Worm (Caenorhabditis elegans) whole organism, L2 larva: Measurements from ENCODE around the gene tmem-184.

Experiments used
- C34F6.9 ChIP-seq: fragments of 150-350 bp; optimal IDR thresholded peaks from 2 replicates; lab custom pipeline; 2014; ENCODE audit warnings: missing biosample characterization, missing genetic modification characterization
- F13H6.1 ChIP-seq: sonication (generic microtip); optimal IDR thresholded peaks from 2 replicates; lab custom pipeline; 2016; ENCODE audit warnings: missing genetic modification characterization, missing compliant biosample characterization
- R02D3.7 ChIP-seq: fragments of 150-350 bp; optimal IDR thresholded peaks from 2 replicates; lab custom pipeline; 2014; ENCODE audit warnings: missing biosample characterization, missing genetic modification characterization
- Y55F3AM.14 ChIP-seq: fragments of 200-800 bp; sonication (Bioruptor generic); optimal IDR thresholded peaks from 2 replicates; lab custom pipeline; 2018; ENCODE audit warnings: mild to moderate bottlenecking, missing genetic modification characterization, missing compliant biosample characterization
- aly-2 ChIP-seq: fragments of 150-350 bp; optimal IDR thresholded peaks from 2 replicates; lab custom pipeline; 2014; ENCODE audit warnings: missing biosample characterization, missing genetic modification characterization
- blmp-1 ChIP-seq: sonication (generic microtip); optimal IDR thresholded peaks from 2 replicates; lab custom pipeline; 2017; ENCODE audit warnings: missing genetic modification characterization, mild to moderate bottlenecking, missing compliant biosample characterization, antibody characterized with exemption, moderate library complexity; ENCODE audit not compliant: insufficient read depth
- ceh-82 ChIP-seq: fragments of 150-350 bp; optimal IDR thresholded peaks from 2 replicates; lab custom pipeline; 2014; ENCODE audit warnings: missing biosample characterization, missing genetic modification characterization
- crh-2 ChIP-seq: sonication (generic microtip); optimal IDR thresholded peaks from 2 replicates; lab custom pipeline; 2017; ENCODE audit warnings: missing biosample characterization, missing genetic modification characterization
- dmd-4 ChIP-seq: sonication (generic microtip); optimal IDR thresholded peaks from 2 replicates; lab custom pipeline; 2017; ENCODE audit warnings: missing biosample characterization, missing genetic modification characterization
- egl-27 ChIP-seq: sonication (generic microtip); optimal IDR thresholded peaks from 3 replicates; lab custom pipeline; 2017; ENCODE audit warnings: missing biosample characterization, missing genetic modification reagents, missing genetic modification characterization
- elt-3 ChIP-seq: sonication (generic microtip); optimal IDR thresholded peaks from 2 replicates; lab custom pipeline; 2017; ENCODE audit warnings: missing biosample characterization, missing genetic modification characterization
- fos-1 ChIP-seq: fragments of 150-350 bp; optimal IDR thresholded peaks from 2 replicates; lab custom pipeline; 2014; ENCODE audit warnings: missing biosample characterization, missing genetic modification characterization
- gmeb-1 ChIP-seq: fragments of 150-350 bp; optimal IDR thresholded peaks from 2 replicates; lab custom pipeline; 2014; ENCODE audit warnings: missing biosample characterization, missing genetic modification characterization
- lin-11 ChIP-seq: fragments of 150-350 bp; sonication (generic microtip); optimal IDR thresholded peaks from 2 replicates; lab custom pipeline; 2014; ENCODE audit warnings: missing biosample characterization, missing genetic modification characterization, inconsistent platforms, mixed read lengths
- lin-13 ChIP-seq: fragments of 150-350 bp; optimal IDR thresholded peaks from 2 replicates; lab custom pipeline; 2014; ENCODE audit warnings: missing biosample characterization, missing genetic modification reagents, missing genetic modification characterization
- lsy-2 ChIP-seq, 2 experiments: fragments of 150-350 bp in 1 of 2; sonication (generic microtip) in 1 of 2; optimal IDR thresholded peaks; 2 replicates each; lab custom pipeline; 2014 to 2017; ENCODE audit warnings: missing biosample characterization in 2 of 2, missing genetic modification characterization in 2 of 2
- mab-5 ChIP-seq: fragments of 150-350 bp; optimal IDR thresholded peaks from 2 replicates; lab custom pipeline; 2014; ENCODE audit warnings: missing biosample characterization, missing genetic modification characterization
- mdl-1 ChIP-seq, 2 experiments: fragments of 150-350 bp in 1 of 2; sonication (generic microtip) in 1 of 2; optimal IDR thresholded peaks; 2 replicates each; lab custom pipeline; 2017; ENCODE audit warnings: missing biosample characterization in 2 of 2, missing genetic modification characterization in 2 of 2
- nhr-11 ChIP-seq: fragments of 150-350 bp; optimal IDR thresholded peaks from 2 replicates; lab custom pipeline; 2014; ENCODE audit warnings: missing biosample characterization, missing genetic modification characterization
- nhr-12 ChIP-seq: fragments of 150-350 bp; optimal IDR thresholded peaks from 2 replicates; lab custom pipeline; 2014; ENCODE audit warnings: missing biosample characterization, missing genetic modification characterization
- nhr-129 ChIP-seq: fragments of 150-350 bp; optimal IDR thresholded peaks from 2 replicates; lab custom pipeline; 2014; ENCODE audit warnings: missing biosample characterization, missing genetic modification characterization
- nhr-21 ChIP-seq: fragments of 150-350 bp; optimal IDR thresholded peaks from 2 replicates; lab custom pipeline; 2014; ENCODE audit warnings: missing biosample characterization, missing genetic modification characterization
- nhr-25 ChIP-seq: fragments of 150-350 bp; sonication (generic microtip); optimal IDR thresholded peaks from 3 replicates; lab custom pipeline; 2014; ENCODE audit warnings: missing biosample characterization, missing genetic modification characterization
- nhr-6 ChIP-seq: fragments of 150-350 bp; optimal IDR thresholded peaks from 2 replicates; lab custom pipeline; 2014; ENCODE audit warnings: missing biosample characterization, missing genetic modification characterization
- sem-4 ChIP-seq: fragments of 150-350 bp; optimal IDR thresholded peaks from 2 replicates; lab custom pipeline; 2014; ENCODE audit warnings: missing biosample characterization, missing genetic modification reagents, missing genetic modification characterization
- sma-3 ChIP-seq: sonication (generic microtip); optimal IDR thresholded peaks from 2 replicates; lab custom pipeline; 2016; ENCODE audit warnings: missing genetic modification reagents, missing genetic modification characterization, missing compliant biosample characterization
- sma-9 ChIP-seq, 2 experiments: fragments of 150-350 bp in 1 of 2; sonication (generic microtip) in 1 of 2; optimal IDR thresholded peaks; 2 replicates each; lab custom pipeline; 2014 to 2016; ENCODE audit warnings: missing genetic modification characterization in 2 of 2, mild to moderate bottlenecking in 1 of 2, missing biosample characterization in 1 of 2, missing compliant biosample characterization in 1 of 2, missing genetic modification reagents in 1 of 2, moderate library complexity in 1 of 2
- snpc-4 ChIP-seq: fragments of 150-350 bp; optimal IDR thresholded peaks from 2 replicates; lab custom pipeline; 2014; ENCODE audit warnings: missing biosample characterization, missing genetic modification characterization
- unc-55 ChIP-seq: fragments of 150-350 bp; sonication (generic microtip); optimal IDR thresholded peaks from 3 replicates; lab custom pipeline; 2014; ENCODE audit warnings: missing biosample characterization, missing genetic modification reagents, missing genetic modification characterization
- unc-62 ChIP-seq: fragments of 150-350 bp; optimal IDR thresholded peaks from 2 replicates; lab custom pipeline; 2014; ENCODE audit warnings: missing biosample characterization, missing genetic modification reagents, missing genetic modification characterization
- zag-1 ChIP-seq: fragments of 150-350 bp; optimal IDR thresholded peaks from 2 replicates; lab custom pipeline; 2014; ENCODE audit warnings: missing biosample characterization, missing genetic modification characterization
- ztf-1 ChIP-seq: fragments of 200-800 bp; sonication (Bioruptor generic); conservative IDR thresholded peaks from 2 replicates; pipeline ENCODE4 v1.3.6; 2022; ENCODE audit warnings: missing genetic modification characterization, missing compliant biosample characterization
- ztf-11 ChIP-seq: sonication (generic microtip); optimal IDR thresholded peaks from 2 replicates; lab custom pipeline; 2017; ENCODE audit warnings: missing biosample characterization, missing genetic modification characterization
- ztf-4 ChIP-seq: fragments of 150-350 bp; optimal IDR thresholded peaks from 2 replicates; lab custom pipeline; 2014; ENCODE audit warnings: missing biosample characterization, missing genetic modification characterization

Gene tmem-184

DNA sequence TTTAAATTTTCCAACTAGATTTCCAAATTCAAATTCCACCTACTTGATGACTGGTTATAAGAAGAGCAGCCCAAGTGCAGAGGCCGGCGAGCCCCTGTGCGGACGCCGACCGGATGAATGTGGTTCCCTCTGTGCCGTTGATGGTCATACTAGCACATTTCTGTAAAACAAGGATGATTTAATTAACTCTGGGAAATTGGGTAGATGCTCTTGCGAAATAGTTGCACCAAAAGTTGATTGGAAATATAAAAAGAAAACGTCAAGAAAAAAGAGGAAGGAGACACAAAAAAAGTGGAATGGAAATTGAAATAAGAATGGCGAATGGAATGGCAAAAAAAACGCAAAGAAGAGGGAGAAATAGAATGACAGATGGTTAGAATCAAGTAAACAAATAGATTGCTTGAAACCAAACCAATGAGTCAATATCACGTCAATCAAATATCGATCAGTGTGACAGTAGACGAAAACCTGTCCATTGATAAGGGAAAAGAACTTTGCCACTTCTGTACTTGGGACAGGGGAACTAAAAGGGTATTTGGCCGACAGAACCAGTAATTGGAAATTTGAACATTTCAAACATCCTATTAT, at the start of gene tmem-184:
TSS of gene tmem-184 (minus strand) at position 164 of the 588 bp plus-strand sequence.
- peak; percentile 22 for TF ChIP-seq C34F6.9
- peak; percentile 0 for TF ChIP-seq nhr-21 (tag; lab: Kevin White, UChicago)
- peak; percentile 29 for TF ChIP-seq nhr-129 (tag; lab: Kevin White, UChicago)
- no peak for TF ChIP-seq unc-55 (GFP tag; lab: Kevin White, UChicago)
- TF ChIP-seq egl-27 (tag; lab: Kevin White, UChicago) = no peak
- TF ChIP-seq sem-4 = no peak
- peak; percentile 89 for TF ChIP-seq fos-1 (tag; lab: Kevin White, UChicago)
- TF ChIP-seq sma-3 (GFP tag; lab: Kevin White, UChicago) = peak; percentile 1
- peak in 1 of 2 experiments; percentile 4 for TF ChIP-seq lsy-2 (tag; optimal IDR thresholded peaks at IDR 0.05; lab: Kevin White, UChicago)
- no peak for TF ChIP-seq R02D3.7 (tag; lab: Kevin White, UChicago)
- TF ChIP-seq F13H6.1 (tag; lab: Kevin White, UChicago) = peak; percentile 7
- TF ChIP-seq crh-2 (tag; lab: Kevin White, UChicago) = peak; percentile 66
- peak; percentile 70 for TF ChIP-seq sma-9 (GFP tag; optimal IDR thresholded peaks at IDR 0.05; lab: Kevin White, UChicago)
- no peak for TF ChIP-seq sma-9 (tag; optimal IDR thresholded peaks at IDR 0.05; lab: Kevin White, UChicago)

DNA sequence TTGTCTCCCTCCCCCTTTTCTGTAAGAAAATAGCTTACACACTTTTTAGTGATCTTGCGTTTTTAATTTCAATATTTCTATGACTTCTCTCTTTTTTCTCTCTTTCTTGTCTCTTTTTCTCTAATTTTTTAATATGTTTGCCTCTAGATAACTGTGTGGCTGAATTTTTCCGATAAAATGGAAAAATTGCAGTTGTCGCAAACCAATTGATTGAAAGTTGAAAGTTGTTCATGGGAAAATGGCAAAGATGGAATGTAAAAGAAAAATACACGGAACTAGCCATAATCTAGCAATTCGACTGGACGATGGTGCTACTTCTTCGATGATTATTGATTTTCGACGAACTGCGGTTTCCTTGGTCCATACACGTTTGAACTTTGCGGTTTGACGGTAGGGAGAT, 49.2 kb upstream of the tmem-184 start:
- no peak for TF ChIP-seq ztf-1
- TF ChIP-seq fos-1 (tag; lab: Kevin White, UChicago) = peak; percentile 21
- TF ChIP-seq gmeb-1 (tag; lab: Kevin White, UChicago) = no peak
- no peak for TF ChIP-seq nhr-25 (tag; lab: Kevin White, UChicago)
- no peak for TF ChIP-seq nhr-21 (tag; lab: Kevin White, UChicago)

DNA sequence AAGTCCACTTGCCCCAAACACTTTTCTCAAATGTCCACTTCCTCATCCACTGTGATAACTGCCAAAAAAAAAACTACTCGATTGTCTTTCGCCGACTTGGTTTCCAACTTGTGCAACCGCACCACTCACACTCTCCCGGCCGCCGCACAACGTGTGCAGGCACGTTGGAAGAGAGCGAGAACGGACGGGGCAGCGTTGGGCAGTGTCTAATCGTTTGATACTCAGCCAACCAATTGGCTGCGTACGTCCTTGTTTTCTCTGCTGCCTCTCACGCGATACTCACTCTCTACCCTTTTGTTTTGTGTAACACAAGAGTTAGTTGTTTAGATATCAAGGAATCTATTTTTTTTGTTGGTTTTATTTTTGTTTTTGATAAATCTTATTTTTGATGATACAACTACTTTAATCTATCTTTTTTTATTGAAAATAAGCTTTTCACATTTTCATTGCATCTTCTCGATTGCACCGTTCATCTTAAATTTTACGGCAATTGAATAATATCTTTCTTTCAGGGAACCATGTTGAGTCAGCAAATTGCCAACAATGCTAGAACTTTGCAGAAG, 46.9 kb upstream of the tmem-184 start, which contains the start of gene sucl-1:
TSS of gene sucl-1 (plus strand) at position 513 of the 563 bp plus-strand sequence.
- TF ChIP-seq gmeb-1 (tag; lab: Kevin White, UChicago) (peak; percentile 43), lin-11 (tag; lab: Kevin White, UChicago) (peak; percentile 64), blmp-1 (tag; lab: Kevin White, UChicago) (no peak), snpc-4 (tag; lab: Kevin White, UChicago) (peak; percentile 75), mab-5 (tag; lab: Kevin White, UChicago) (peak; percentile 76), lsy-2 (tag; optimal IDR thresholded peaks at IDR 0.05; lab: Kevin White, UChicago) (peak; percentile 45 to 82), zag-1 (tag; lab: Kevin White, UChicago) (peak; percentile 82), ceh-82 (peak; percentile 7), aly-2 (tag; lab: Kevin White, UChicago) (no peak), crh-2 (tag; lab: Kevin White, UChicago) (peak; percentile 92), C34F6.9 (peak; percentile 89), elt-3 (tag; lab: Kevin White, UChicago) (no peak), nhr-129 (tag; lab: Kevin White, UChicago) (peak; percentile 94), unc-62 (GFP tag; lab: Kevin White, UChicago) (no peak), nhr-25 (tag; lab: Kevin White, UChicago) (peak; percentile 86), unc-55 (GFP tag; lab: Kevin White, UChicago) (peak; percentile 87), lin-13 (GFP tag; lab: Kevin White, UChicago) (peak; percentile 71), nhr-11 (tag; lab: Kevin White, UChicago) (no peak), nhr-12 (no peak), ztf-11 (tag; lab: Kevin White, UChicago) (no peak), nhr-21 (tag; lab: Kevin White, UChicago) (peak; percentile 72), sem-4 (peak; percentile 78), egl-27 (tag; lab: Kevin White, UChicago) (peak; percentile 27), dmd-4 (tag; lab: Kevin White, UChicago) (no peak), mdl-1 (tag; optimal IDR thresholded peaks at IDR 0.05; lab: Kevin White, UChicago) (peak; percentile 54 to 82), ztf-4 (tag; lab: Kevin White, UChicago) (peak; percentile 48), sma-3 (GFP tag; lab: Kevin White, UChicago) (peak; percentile 71), Y55F3AM.14 (GFP tag; lab: Kevin White, UChicago) (peak; percentile 68), fos-1 (tag; lab: Kevin White, UChicago) (peak; percentile 92), nhr-6 (tag; lab: Kevin White, UChicago) (peak; percentile 39), sma-9 (GFP tag; optimal IDR thresholded peaks at IDR 0.05; lab: Kevin White, UChicago) (peak; percentile 92), sma-9 (tag; optimal IDR thresholded peaks at IDR 0.05; lab: Kevin White, UChicago) (no peak), F13H6.1 (tag; lab: Kevin White, UChicago) (peak; percentile 90)
